Fruit fly (Drosophila melanogaster) whole organism, embryonic: ENCODE data around the gene Cbp20.

ENCODE experiments used
- Abd-B ChIP-seq: fragments of 200-800 bp; sonication (Bioruptor generic); optimal IDR thresholded peaks from 2 replicates; lab custom pipeline; 2018; ENCODE audit warnings: missing biosample characterization, mild to moderate bottlenecking, missing genetic modification characterization, moderate library complexity
- CG10543 ChIP-seq: fragments of 200-800 bp; sonication (Bioruptor generic); optimal IDR thresholded peaks from 3 replicates; lab custom pipeline; 2017; ENCODE audit warnings: missing biosample characterization, mild to moderate bottlenecking, missing genetic modification characterization, moderate library complexity
- CG10979 ChIP-seq: fragments of 200-800 bp; sonication (Bioruptor generic); optimal IDR thresholded peaks from 2 replicates; lab custom pipeline; 2018; ENCODE audit warnings: missing biosample characterization, mild to moderate bottlenecking, missing genetic modification characterization, moderate library complexity
- CG11723 ChIP-seq: fragments of 200-800 bp; sonication (Bioruptor generic); optimal IDR thresholded peaks from 2 replicates; lab custom pipeline; 2017; ENCODE audit warnings: missing biosample characterization, mild to moderate bottlenecking, missing genetic modification characterization
- CG12219 ChIP-seq: fragments of 200-800 bp; sonication (Bioruptor generic); optimal IDR thresholded peaks from 3 replicates; lab custom pipeline; 2018; ENCODE audit warnings: missing biosample characterization, mild to moderate bottlenecking, missing genetic modification characterization
- CG12236 ChIP-seq: fragments of 200-800 bp; sonication (Bioruptor generic); optimal IDR thresholded peaks from 2 replicates; lab custom pipeline; 2016; ENCODE audit warnings: missing biosample characterization, missing genetic modification characterization
- CG14014 ChIP-seq: fragments of 200-800 bp; sonication (Bioruptor generic); IDR thresholded peaks from 2 replicates; pipeline ENCODE4 v1.3.6; 2022; ENCODE audit warnings: missing biosample characterization, missing genetic modification characterization
- CG14860 ChIP-seq: fragments of 200-800 bp; sonication (Bioruptor generic); IDR thresholded peaks from 3 replicates; pipeline ENCODE4 v1.3.6; 2022; ENCODE audit warnings: missing biosample characterization, missing genetic modification characterization; ENCODE audit not compliant: partially characterized antibody
- CG15601 ChIP-seq: fragments of 200-800 bp; sonication (Bioruptor generic); optimal IDR thresholded peaks from 3 replicates; lab custom pipeline; 2019; ENCODE audit warnings: missing biosample characterization, mild to moderate bottlenecking, missing genetic modification characterization, moderate library complexity
- CG15696 ChIP-seq: fragments of 200-800 bp; sonication (Bioruptor generic); optimal IDR thresholded peaks from 2 replicates; lab custom pipeline; 2019; ENCODE audit warnings: missing biosample characterization, mild to moderate bottlenecking, missing genetic modification characterization, moderate library complexity
- CG1832 ChIP-seq: fragments of 200-800 bp; sonication (Bioruptor generic); optimal IDR thresholded peaks from 2 replicates; lab custom pipeline; 2017; ENCODE audit warnings: missing biosample characterization, mild to moderate bottlenecking, missing genetic modification characterization, inconsistent platforms
- CG18764 ChIP-seq: fragments of 200-800 bp; sonication (Bioruptor generic); optimal IDR thresholded peaks from 3 replicates; lab custom pipeline; 2016; ENCODE audit warnings: missing biosample characterization, missing genetic modification characterization
- CG2712 ChIP-seq: fragments of 200-800 bp; optimal IDR thresholded peaks from 3 replicates; lab custom pipeline; 2019; ENCODE audit warnings: missing biosample characterization, mild to moderate bottlenecking, missing genetic modification characterization, moderate library complexity
- CG31224 ChIP-seq: fragments of 200-800 bp; sonication (Bioruptor generic); IDR thresholded peaks from 2 replicates; pipeline ENCODE4 v1.3.6; 2022; ENCODE audit warnings: missing biosample characterization, missing genetic modification characterization
- CG32532 ChIP-seq: fragments of 200-800 bp; sonication (Bioruptor generic); IDR thresholded peaks from 2 replicates; pipeline ENCODE4 v1.3.6; 2022; ENCODE audit warnings: missing biosample characterization, missing genetic modification characterization
- CG3281 ChIP-seq: fragments of 200-800 bp; sonication (Bioruptor generic); optimal IDR thresholded peaks from 3 replicates; lab custom pipeline; 2017; ENCODE audit warnings: missing biosample characterization, mild to moderate bottlenecking, missing genetic modification characterization
- CG4404 ChIP-seq: fragments of 200-800 bp; sonication (Bioruptor generic); IDR thresholded peaks from 2 replicates; pipeline ENCODE4 v1.3.6; 2022; ENCODE audit warnings: missing biosample characterization, missing genetic modification characterization
- CG4424 ChIP-seq: fragments of 200-800 bp; sonication (Bioruptor generic); optimal IDR thresholded peaks from 3 replicates; lab custom pipeline; 2016; ENCODE audit warnings: missing biosample characterization, missing genetic modification characterization
- CG5953 ChIP-seq: fragments of 200-800 bp; sonication (Bioruptor generic); IDR thresholded peaks from 2 replicates; pipeline ENCODE4 v1.3.6; 2022; ENCODE audit warnings: missing biosample characterization, missing genetic modification characterization
- CG6765 ChIP-seq: fragments of 200-800 bp; sonication (Bioruptor generic); optimal IDR thresholded peaks from 3 replicates; lab custom pipeline; 2017; ENCODE audit warnings: missing biosample characterization, mild to moderate bottlenecking, missing genetic modification characterization
- CG7745 ChIP-seq: fragments of 200-800 bp; sonication (Bioruptor generic); optimal IDR thresholded peaks from 2 replicates; lab custom pipeline; 2018; ENCODE audit warnings: missing biosample characterization, mild to moderate bottlenecking, missing genetic modification characterization, moderate library complexity
- CG7839 ChIP-seq: fragments of 200-800 bp; sonication (Bioruptor generic); optimal IDR thresholded peaks from 3 replicates; lab custom pipeline; 2018; ENCODE audit warnings: missing biosample characterization, mild to moderate bottlenecking, missing genetic modification characterization, moderate library complexity
- CG9437 ChIP-seq: fragments of 200-800 bp; sonication (Bioruptor generic); optimal IDR thresholded peaks from 2 replicates; lab custom pipeline; 2018; ENCODE audit warnings: missing biosample characterization, mild to moderate bottlenecking, missing genetic modification characterization
- CG9797 ChIP-seq: fragments of 200-800 bp; sonication (Bioruptor generic); optimal IDR thresholded peaks from 3 replicates; lab custom pipeline; 2018; ENCODE audit warnings: missing biosample characterization, mild to moderate bottlenecking, missing genetic modification characterization
- Dek ChIP-seq: fragments of 200-800 bp; sonication (Bioruptor generic); optimal IDR thresholded peaks from 3 replicates; lab custom pipeline; 2019; ENCODE audit warnings: missing biosample characterization, mild to moderate bottlenecking, missing genetic modification characterization, moderate library complexity
- Dfd ChIP-seq, 2 experiments: fragments of >200 bp; optimal IDR thresholded peaks; 2 replicates each; lab custom pipeline; 2017; ENCODE audit warnings: missing biosample characterization in 2 of 2, missing genetic modification characterization in 2 of 2
- Dref ChIP-seq: fragments of 200-800 bp; sonication (Bioruptor generic); IDR thresholded peaks from 2 replicates; pipeline ENCODE4 v1.3.6; 2022; ENCODE audit warnings: missing biosample characterization, missing genetic modification characterization
- Fer2 ChIP-seq: fragments of 200-800 bp; sonication (Bioruptor generic); optimal IDR thresholded peaks from 2 replicates; lab custom pipeline; 2018; ENCODE audit warnings: missing biosample characterization, mild to moderate bottlenecking, missing genetic modification characterization, moderate library complexity
- Hmr ChIP-seq: fragments of 200-800 bp; sonication (Bioruptor generic); optimal IDR thresholded peaks from 3 replicates; lab custom pipeline; 2017; ENCODE audit warnings: mild to moderate bottlenecking, missing biosample characterization, missing genetic modification reagents, missing genetic modification characterization
- Hmx ChIP-seq: fragments of 200-800 bp; sonication (Bioruptor generic); optimal IDR thresholded peaks from 2 replicates; lab custom pipeline; 2016; ENCODE audit warnings: missing biosample characterization, missing genetic modification characterization
- Jarid2 ChIP-seq: fragments of 200-800 bp; sonication (Bioruptor generic); optimal IDR thresholded peaks from 3 replicates; lab custom pipeline; 2017; ENCODE audit warnings: mild to moderate bottlenecking, missing biosample characterization, missing genetic modification reagents, missing genetic modification characterization
- Lhr ChIP-seq: fragments of 200-800 bp; sonication (Bioruptor generic); optimal IDR thresholded peaks from 3 replicates; lab custom pipeline; 2017; ENCODE audit warnings: mild to moderate bottlenecking, missing biosample characterization, missing genetic modification reagents, missing genetic modification characterization
- NK7.1 ChIP-seq: fragments of 200-800 bp; sonication (Bioruptor generic); optimal IDR thresholded peaks from 3 replicates; lab custom pipeline; 2016; ENCODE audit warnings: missing biosample characterization, missing genetic modification characterization
- Oli ChIP-seq: fragments of 200-800 bp; sonication (Bioruptor generic); optimal IDR thresholded peaks from 2 replicates; lab custom pipeline; 2018; ENCODE audit warnings: missing biosample characterization, mild to moderate bottlenecking, missing genetic modification characterization, moderate library complexity
- Opbp ChIP-seq: fragments of 200-800 bp; sonication (Bioruptor generic); IDR thresholded peaks from 3 replicates; pipeline ENCODE4 v1.3.6; 2022; ENCODE audit warnings: missing biosample characterization, missing genetic modification characterization; ENCODE audit not compliant: partially characterized antibody
- Side ChIP-seq: fragments of 200-800 bp; sonication (Bioruptor generic); optimal IDR thresholded peaks from 2 replicates; lab custom pipeline; 2016; ENCODE audit warnings: missing biosample characterization, missing genetic modification characterization
- Sry-β ChIP-seq: fragments of 200-800 bp; sonication (Bioruptor generic); optimal IDR thresholded peaks from 2 replicates; lab custom pipeline; 2018; ENCODE audit warnings: missing biosample characterization, mild to moderate bottlenecking, missing genetic modification characterization, moderate library complexity
- chinmo ChIP-seq: fragments of 200-800 bp; sonication (Bioruptor generic); IDR thresholded peaks from 4 replicates; pipeline ENCODE4 v1.3.6; 2022; ENCODE audit warnings: missing biosample characterization, missing genetic modification characterization; ENCODE audit not compliant: partially characterized antibody
- crol ChIP-seq: fragments of 200-800 bp; sonication (Bioruptor generic); IDR thresholded peaks from 2 replicates; pipeline ENCODE4 v1.3.6; 2022; ENCODE audit warnings: missing biosample characterization, missing genetic modification characterization
- disco-r ChIP-seq: fragments of 200-800 bp; sonication (Bioruptor generic); optimal IDR thresholded peaks from 2 replicates; lab custom pipeline; 2016; ENCODE audit warnings: missing biosample characterization, missing genetic modification characterization
- dm ChIP-seq: fragments of 200-800 bp; sonication (Bioruptor generic); optimal IDR thresholded peaks from 3 replicates; lab custom pipeline; 2016; ENCODE audit warnings: missing biosample characterization, missing genetic modification characterization
- pb ChIP-seq: fragments of 200-800 bp; sonication (Bioruptor generic); optimal IDR thresholded peaks from 3 replicates; lab custom pipeline; 2016; ENCODE audit warnings: missing biosample characterization, missing genetic modification characterization
- pho ChIP-seq: fragments of 200-800 bp; sonication (Bioruptor generic); optimal IDR thresholded peaks from 2 replicates; lab custom pipeline; 2016; ENCODE audit warnings: missing biosample characterization, missing genetic modification characterization
- prd ChIP-seq, 3 experiments: fragments of >200 bp in 2 of 3; fragments of 200-800 bp in 1 of 3; sonication (Bioruptor generic) in 1 of 3; optimal IDR thresholded peaks in 2 of 3; IDR thresholded peaks in 1 of 3; 2 replicates in 2 of 3; 3 replicates in 1 of 3; pipeline versions ENCODE4 v1.3.6 to Lab custom; 2017 to 2022; ENCODE audit warnings: missing biosample characterization in 1 of 3, missing genetic modification characterization in 1 of 3
- sens ChIP-seq: fragments of 200-800 bp; sonication (Bioruptor generic); peaks from one replicate; lab custom pipeline; 2016; ENCODE audit warnings: missing biosample characterization, missing genetic modification characterization
- seq ChIP-seq: fragments of 200-800 bp; sonication (Bioruptor generic); IDR thresholded peaks from 2 replicates; pipeline ENCODE4 v1.3.6; 2022; ENCODE audit warnings: missing biosample characterization, missing genetic modification characterization
- sima ChIP-seq: fragments of 200-800 bp; sonication (Bioruptor generic); optimal IDR thresholded peaks from 2 replicates; lab custom pipeline; 2016; ENCODE audit warnings: missing biosample characterization, missing genetic modification characterization
- so ChIP-seq: fragments of 200-800 bp; sonication (Bioruptor generic); IDR thresholded peaks from 3 replicates; pipeline ENCODE4 v1.3.6; 2022; ENCODE audit warnings: missing biosample characterization, missing genetic modification characterization
- vnd ChIP-seq: fragments of 200-800 bp; sonication (Bioruptor generic); IDR thresholded peaks from 3 replicates; pipeline ENCODE4 v1.3.6; 2022; ENCODE audit warnings: missing biosample characterization, missing genetic modification characterization; ENCODE audit not compliant: partially characterized antibody
- wdn ChIP-seq: fragments of 200-800 bp; sonication (Bioruptor generic); IDR thresholded peaks from 2 replicates; pipeline ENCODE4 v1.3.6; 2022; ENCODE audit warnings: missing biosample characterization, missing genetic modification characterization
- wek ChIP-seq: fragments of 200-800 bp; sonication (Bioruptor generic); optimal IDR thresholded peaks from 3 replicates; lab custom pipeline; 2018; ENCODE audit warnings: missing biosample characterization, mild to moderate bottlenecking, missing genetic modification characterization, moderate library complexity

The Cbp20 gene

DNA sequence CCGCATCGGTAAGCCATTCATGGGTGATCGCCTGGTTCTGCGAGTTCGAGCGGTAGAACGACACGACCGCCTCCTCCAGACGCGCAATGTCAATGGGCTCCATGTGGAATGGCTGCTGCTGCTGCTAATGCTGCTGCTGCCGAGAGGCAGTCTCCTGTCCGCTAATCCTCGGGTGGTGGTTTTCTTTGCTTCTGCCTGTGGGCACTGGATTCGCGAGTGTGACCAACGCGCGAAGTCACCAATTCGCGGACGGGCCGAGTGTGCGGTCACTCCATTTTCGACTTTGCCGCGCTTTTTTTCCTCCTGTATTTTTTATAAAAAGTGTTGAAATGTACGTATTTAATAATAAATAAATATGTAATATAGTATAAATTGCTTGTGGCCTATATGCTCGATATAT, 18.8 kb downstream of the Cbp20 start, which contains the start of gene cdm (continued):
- TF ChIP-seq CG7745, result no peak
- no peak for TF ChIP-seq Jarid2 (GFP tag; lab: Kevin White, UChicago)
- TF ChIP-seq CG12236 (GFP tag; lab: Kevin White, UChicago), result no peak
- TF ChIP-seq CG15601, result no peak
- peak; percentile 45; the same call in 1 of the 3 replicates for TF ChIP-seq Opbp (GFP tag; lab: Robert Waterston, UW)
- TF ChIP-seq so (GFP tag; lab: Robert Waterston, UW), result no peak
- no peak for TF ChIP-seq CG11723 (GFP tag; lab: Kevin White, UChicago)
- TF ChIP-seq Sry-β, result no peak
- no peak for TF ChIP-seq disco-r
- TF ChIP-seq Side (GFP tag; lab: Kevin White, UChicago), result no peak
- no peak for TF ChIP-seq CG4404 (GFP tag; lab: Robert Waterston, UW)
- TF ChIP-seq dm (GFP tag; lab: Kevin White, UChicago), result no peak
- peak; percentile 42; the same call in 1 of the 2 replicates for TF ChIP-seq seq (GFP tag; lab: Robert Waterston, UW)
- no peak for TF ChIP-seq CG10979 (tag; lab: Kevin White, UChicago)
- no peak for TF ChIP-seq Hmr (GFP tag; lab: Kevin White, UChicago)
- no peak for TF ChIP-seq crol
- TF ChIP-seq wek (GFP tag; lab: Kevin White, UChicago), result no peak
- no peak for TF ChIP-seq CG3281 (GFP tag; lab: Kevin White, UChicago)
- TF ChIP-seq CG31224 (GFP tag; lab: Robert Waterston, UW), result no peak
- no peak for TF ChIP-seq CG15696 (tag; lab: Kevin White, UChicago)
- TF ChIP-seq CG9797 (GFP tag; lab: Kevin White, UChicago), result peak; percentile 84
- no peak for TF ChIP-seq CG12219 (GFP tag; lab: Kevin White, UChicago)
- no peak for TF ChIP-seq CG14014 (GFP tag; lab: Robert Waterston, UW)
- TF ChIP-seq CG18764, result no peak
- TF ChIP-seq CG4424 (GFP tag; lab: Kevin White, UChicago), result no peak
- TF ChIP-seq CG9437 (GFP tag; lab: Kevin White, UChicago), result no peak
- peak; percentile 31; the same call in 1 of the 2 replicates for TF ChIP-seq Dref
- TF ChIP-seq sima (GFP tag; lab: Kevin White, UChicago), result no peak
- TF ChIP-seq CG1832, result no peak
- TF ChIP-seq chinmo (GFP tag; lab: Robert Waterston, UW), result no peak
- TF ChIP-seq NK7.1 (GFP tag; lab: Kevin White, UChicago), result no peak
- TF ChIP-seq Lhr (GFP tag; lab: Kevin White, UChicago), result peak; percentile 0
- no peak for TF ChIP-seq Oli (tag; lab: Kevin White, UChicago)
- TF ChIP-seq CG2712 (tag; lab: Kevin White, UChicago), result no peak
- TF ChIP-seq CG5953, result no peak
- peak; percentile 20 for TF ChIP-seq sens
- TF ChIP-seq CG14860 (GFP tag; lab: Robert Waterston, UW), result no peak
- no peak for TF ChIP-seq CG7839 (tag; lab: Kevin White, UChicago)
- no peak for TF ChIP-seq wdn
- TF ChIP-seq CG10543 (GFP tag; lab: Kevin White, UChicago), result no peak
- TF ChIP-seq Dek (tag; lab: Kevin White, UChicago), result no peak
- TF ChIP-seq vnd (GFP tag; lab: Robert Waterston, UW), result no peak
- no peak for TF ChIP-seq Hmx (GFP tag; lab: Kevin White, UChicago)
- no peak for TF ChIP-seq Abd-B (GFP tag; lab: Kevin White, UChicago)
- no peak for TF ChIP-seq pb (GFP tag; lab: Kevin White, UChicago)
- TF ChIP-seq prd (optimal IDR thresholded peaks at IDR 0.05; lab: Kevin White, UChicago), result no peak
- TF ChIP-seq prd (GFP tag; IDR thresholded peaks at IDR 0.05; lab: Robert Waterston, UW), result no peak
- TF ChIP-seq CG32532 (GFP tag; lab: Robert Waterston, UW), result no peak
- TF ChIP-seq CG6765, result peak; percentile 6
- no peak for TF ChIP-seq pho (GFP tag; lab: Kevin White, UChicago)
- no peak for TF ChIP-seq Dfd (GFP tag; optimal IDR thresholded peaks at IDR 0.05; lab: Kevin White, UChicago)
- no peak for TF ChIP-seq Fer2 (tag; lab: Kevin White, UChicago)
